Worm (Caenorhabditis elegans): Measurements from ENCODE around the gene set-21.

ce11 chrIV:4434441-4435084 lies 43.9 kb downstream of the set-21 start, which contains the start of the genes R08C7.8 and R08C7.4:
- TF ChIP-seq lin-11 (tag; optimal IDR thresholded peaks at IDR 0.05) (no peak), ZK546.5 (tag; optimal IDR thresholded peaks at IDR 0.05) (no peak), gmeb-1 (tag; optimal IDR thresholded peaks at IDR 0.05) (no peak), unc-39 (tag; optimal IDR thresholded peaks at IDR 0.05) (no peak), F13H6.1 (tag; optimal IDR thresholded peaks at IDR 0.05) (no peak), snpc-4 (tag; optimal IDR thresholded peaks at IDR 0.05) (no peak), elt-3 (tag; optimal IDR thresholded peaks at IDR 0.05) (no peak), sem-4 (tag; optimal IDR thresholded peaks at IDR 0.05) (no peak), mdl-1 (tag; optimal IDR thresholded peaks at IDR 0.05) (no peak), blmp-1 (tag; optimal IDR thresholded peaks at IDR 0.05; ENCODE audit: insufficient read depth) (no peak), nhr-77 (tag; optimal IDR thresholded peaks at IDR 0.05) (no peak), ceh-82 (tag; optimal IDR thresholded peaks at IDR 0.05) (no peak), skn-1 (tag; optimal IDR thresholded peaks at IDR 0.05) (no peak)
